Fruit fly (Drosophila melanogaster) whole organism, embryonic: ENCODE measurements around the gene Ube3a.

Experiments used
- Bteb2 ChIP-seq: fragments of 200-800 bp; sonication (Bioruptor generic); optimal IDR thresholded peaks from 2 replicates; lab custom pipeline; 2016; ENCODE audit warnings: missing biosample characterization, missing genetic modification characterization
- CG1024 ChIP-seq: fragments of 200-800 bp; sonication (Bioruptor generic); IDR thresholded peaks from 2 replicates; pipeline ENCODE4 v1.3.6; 2022; ENCODE audit warnings: missing biosample characterization, missing genetic modification characterization
- CG10979 ChIP-seq: fragments of 200-800 bp; sonication (Bioruptor generic); optimal IDR thresholded peaks from 2 replicates; lab custom pipeline; 2018; ENCODE audit warnings: missing biosample characterization, mild to moderate bottlenecking, missing genetic modification characterization, moderate library complexity
- CG11085 ChIP-seq: fragments of 200-800 bp; sonication (Bioruptor generic); IDR thresholded peaks from 2 replicates; pipeline ENCODE4 v1.3.6; 2022; ENCODE audit warnings: missing biosample characterization, missing genetic modification characterization
- CG13424 ChIP-seq: fragments of 200-800 bp; sonication (Bioruptor generic); optimal IDR thresholded peaks from 2 replicates; lab custom pipeline; 2019; ENCODE audit warnings: missing biosample characterization, mild to moderate bottlenecking, missing genetic modification characterization, moderate library complexity
- CG15011 ChIP-seq: fragments of 200-800 bp; sonication (Bioruptor generic); optimal IDR thresholded peaks from 3 replicates; lab custom pipeline; 2018; ENCODE audit warnings: missing biosample characterization, mild to moderate bottlenecking, missing genetic modification characterization
- CG16779 ChIP-seq: fragments of 200-800 bp; sonication (Bioruptor generic); IDR thresholded peaks from 2 replicates; pipeline ENCODE4 v1.3.6; 2022; ENCODE audit warnings: missing biosample characterization, missing genetic modification characterization
- CG17385 ChIP-seq: fragments of 200-800 bp; sonication (Bioruptor generic); optimal IDR thresholded peaks from 3 replicates; lab custom pipeline; 2018; ENCODE audit warnings: missing biosample characterization, mild to moderate bottlenecking, missing genetic modification characterization
- CG2199 ChIP-seq: fragments of 200-800 bp; sonication (Bioruptor generic); IDR thresholded peaks from 3 replicates; pipeline ENCODE4 v1.3.6; 2022; ENCODE audit warnings: missing biosample characterization, missing genetic modification characterization
- CG2202 ChIP-seq: fragments of 200-800 bp; sonication (Bioruptor generic); optimal IDR thresholded peaks from 2 replicates; lab custom pipeline; 2018; ENCODE audit warnings: missing biosample characterization, mild to moderate bottlenecking, missing genetic modification characterization
- CG2875 ChIP-seq: fragments of 200-800 bp; sonication (Bioruptor generic); optimal IDR thresholded peaks from 2 replicates; lab custom pipeline; 2017; ENCODE audit warnings: missing biosample characterization, mild to moderate bottlenecking, missing genetic modification characterization, missing genetic modification reagents
- CG32772 ChIP-seq: fragments of 200-800 bp; sonication (Bioruptor generic); IDR thresholded peaks from 2 replicates; pipeline ENCODE4 v1.3.6; 2022; ENCODE audit warnings: missing biosample characterization, missing genetic modification characterization
- CG34376 ChIP-seq: fragments of 200-800 bp; sonication (Bioruptor generic); optimal IDR thresholded peaks from 2 replicates; lab custom pipeline; 2018; ENCODE audit warnings: missing biosample characterization, mild to moderate bottlenecking, missing genetic modification characterization
- CG34422 ChIP-seq: fragments of 200-800 bp; sonication (Bioruptor generic); IDR thresholded peaks from 3 replicates; pipeline ENCODE4 v1.3.6; 2022; ENCODE audit warnings: missing biosample characterization, missing genetic modification characterization
- CG4707 ChIP-seq: fragments of 200-800 bp; sonication (Bioruptor generic); optimal IDR thresholded peaks from 2 replicates; lab custom pipeline; 2018; ENCODE audit warnings: missing biosample characterization, mild to moderate bottlenecking, missing genetic modification characterization, moderate library complexity
- CG5245 ChIP-seq: fragments of 200-800 bp; sonication (Bioruptor generic); optimal IDR thresholded peaks from 3 replicates; lab custom pipeline; 2016; ENCODE audit warnings: missing biosample characterization, missing genetic modification characterization
- CG7357 ChIP-seq: fragments of 200-800 bp; sonication (Bioruptor generic); IDR thresholded peaks from 3 replicates; pipeline ENCODE4 v1.3.6; 2022; ENCODE audit warnings: missing biosample characterization, missing genetic modification characterization
- CG7963 ChIP-seq: fragments of 200-800 bp; sonication (Bioruptor generic); IDR thresholded peaks from 3 replicates; pipeline ENCODE4 v1.3.6; 2022; ENCODE audit warnings: missing biosample characterization, missing genetic modification characterization; ENCODE audit not compliant: partially characterized antibody
- CG8359 ChIP-seq: fragments of 200-800 bp; sonication (Bioruptor generic); optimal IDR thresholded peaks from 2 replicates; lab custom pipeline; 2017; ENCODE audit warnings: missing biosample characterization, mild to moderate bottlenecking, missing genetic modification characterization, borderline replicate concordance
- CG8388 ChIP-seq: fragments of 200-800 bp; sonication (Bioruptor generic); optimal IDR thresholded peaks from 2 replicates; lab custom pipeline; 2019; ENCODE audit warnings: missing biosample characterization, mild to moderate bottlenecking, missing genetic modification characterization, moderate library complexity
- CG9727 ChIP-seq: fragments of 200-800 bp; sonication (Bioruptor generic); optimal IDR thresholded peaks from 3 replicates; lab custom pipeline; 2017; ENCODE audit warnings: missing biosample characterization, mild to moderate bottlenecking, missing genetic modification characterization
- CkIIα-i1 ChIP-seq: fragments of 200-800 bp; sonication (Bioruptor generic); IDR thresholded peaks from 2 replicates; pipeline ENCODE4 v1.3.6; 2022; ENCODE audit warnings: missing biosample characterization, missing genetic modification characterization
- E2f1 ChIP-seq: fragments of 200-800 bp; sonication (Bioruptor generic); IDR thresholded peaks from 2 replicates; pipeline ENCODE4 v1.3.6; 2022; ENCODE audit warnings: missing biosample characterization, missing genetic modification characterization
- E2f2 ChIP-seq: fragments of 200-800 bp; sonication (Bioruptor generic); IDR thresholded peaks from 2 replicates; pipeline ENCODE4 v1.3.6; 2022; ENCODE audit warnings: missing biosample characterization, missing genetic modification characterization
- Ets97D ChIP-seq: fragments of 200-800 bp; sonication (Bioruptor generic); optimal IDR thresholded peaks from 3 replicates; lab custom pipeline; 2016; ENCODE audit warnings: missing biosample characterization, missing genetic modification characterization
- Hand ChIP-seq: fragments of 200-800 bp; sonication (Bioruptor generic); optimal IDR thresholded peaks from 2 replicates; lab custom pipeline; 2017; ENCODE audit warnings: mild to moderate bottlenecking, missing biosample characterization, missing genetic modification reagents, missing genetic modification characterization
- Myb ChIP-seq: fragments of 200-800 bp; sonication (Bioruptor generic); optimal IDR thresholded peaks from 2 replicates; lab custom pipeline; 2016; ENCODE audit warnings: missing biosample characterization, missing genetic modification characterization
- NK7.1 ChIP-seq: fragments of 200-800 bp; sonication (Bioruptor generic); optimal IDR thresholded peaks from 3 replicates; lab custom pipeline; 2016; ENCODE audit warnings: missing biosample characterization, missing genetic modification characterization
- Poxn ChIP-seq: fragments of 200-800 bp; sonication (Bioruptor generic); IDR thresholded peaks from 2 replicates; pipeline ENCODE4 v1.3.6; 2022; ENCODE audit warnings: missing biosample characterization, missing genetic modification characterization
- Scr ChIP-seq: fragments of 200-800 bp; sonication (Bioruptor generic); IDR thresholded peaks from 2 replicates; pipeline ENCODE4 v1.3.6; 2022; ENCODE audit warnings: missing biosample characterization, missing genetic modification characterization; ENCODE audit not compliant: partially characterized antibody
- TFAM ChIP-seq: fragments of 200-800 bp; sonication (Bioruptor generic); optimal IDR thresholded peaks from 2 replicates; lab custom pipeline; 2017; ENCODE audit warnings: missing biosample characterization, missing genetic modification characterization, inconsistent platforms
- aop ChIP-seq: fragments of 200-800 bp; sonication (Bioruptor generic); IDR thresholded peaks from 2 replicates; pipeline ENCODE4 v1.3.6; 2022; ENCODE audit warnings: missing biosample characterization, missing genetic modification characterization
- ase ChIP-seq: fragments of 200-800 bp; sonication (Bioruptor generic); IDR thresholded peaks from 3 replicates; pipeline ENCODE4 v1.3.6; 2022; ENCODE audit warnings: missing biosample characterization, missing genetic modification characterization
- bcd ChIP-seq: fragments of 200-800 bp; sonication (Bioruptor generic); optimal IDR thresholded peaks from 2 replicates; lab custom pipeline; 2017; ENCODE audit warnings: missing biosample characterization, mild to moderate bottlenecking, missing genetic modification characterization
- croc ChIP-seq: fragments of 200-800 bp; sonication (Bioruptor generic); conservative IDR thresholded peaks from 3 replicates; pipeline ENCODE4 v1.3.6; 2022; ENCODE audit warnings: missing biosample characterization, missing genetic modification characterization
- dmrt11E ChIP-seq: fragments of 200-800 bp; sonication (Bioruptor generic); optimal IDR thresholded peaks from 3 replicates; lab custom pipeline; 2018; ENCODE audit warnings: missing biosample characterization, mild to moderate bottlenecking, missing genetic modification characterization, moderate library complexity
- gem ChIP-seq: fragments of 200-800 bp; sonication (Bioruptor generic); optimal IDR thresholded peaks from 2 replicates; lab custom pipeline; 2019; ENCODE audit warnings: missing biosample characterization, mild to moderate bottlenecking, missing genetic modification characterization, moderate library complexity
- grn ChIP-seq: fragments of 200-800 bp; sonication (Bioruptor generic); optimal IDR thresholded peaks from 3 replicates; lab custom pipeline; 2017; ENCODE audit warnings: missing biosample characterization, missing genetic modification characterization
- gt ChIP-seq: fragments of 200-800 bp; sonication (Bioruptor generic); IDR thresholded peaks from 2 replicates; pipeline ENCODE4 v1.3.6; 2022; ENCODE audit warnings: missing biosample characterization, missing genetic modification characterization
- hkb ChIP-seq, 2 experiments: fragments of 200-800 bp in 1 of 2; fragments of >200 bp in 1 of 2; sonication (Bioruptor generic) in 1 of 2; IDR thresholded peaks in 1 of 2; optimal IDR thresholded peaks in 1 of 2; 2 replicates each; pipeline versions ENCODE4 v1.3.6 to Lab custom; 2017 to 2022; ENCODE audit warnings: missing biosample characterization in 1 of 2, missing genetic modification characterization in 1 of 2
- jing ChIP-seq: fragments of 200-800 bp; sonication (Bioruptor generic); optimal IDR thresholded peaks from 2 replicates; lab custom pipeline; 2018; ENCODE audit warnings: missing biosample characterization, mild to moderate bottlenecking, missing genetic modification characterization
- scrt ChIP-seq: fragments of 200-800 bp; sonication (Bioruptor generic); optimal IDR thresholded peaks from 2 replicates; lab custom pipeline; 2018; ENCODE audit warnings: missing biosample characterization, mild to moderate bottlenecking, missing genetic modification characterization, moderate library complexity
- sd ChIP-seq: fragments of 200-800 bp; sonication (Bioruptor generic); optimal IDR thresholded peaks from 3 replicates; lab custom pipeline; 2018; ENCODE audit warnings: missing biosample characterization, mild to moderate bottlenecking, missing genetic modification characterization, moderate library complexity
- slou ChIP-seq: fragments of 200-800 bp; sonication (Bioruptor generic); optimal IDR thresholded peaks from 3 replicates; lab custom pipeline; 2016; ENCODE audit warnings: missing biosample characterization, missing genetic modification characterization
- so ChIP-seq: fragments of 200-800 bp; sonication (Bioruptor generic); IDR thresholded peaks from 3 replicates; pipeline ENCODE4 v1.3.6; 2022; ENCODE audit warnings: missing biosample characterization, missing genetic modification characterization
- zen ChIP-seq: fragments of 200-800 bp; sonication (Bioruptor generic); optimal IDR thresholded peaks from 3 replicates; lab custom pipeline; 2018; ENCODE audit warnings: missing biosample characterization, mild to moderate bottlenecking, missing genetic modification characterization, moderate library complexity
- zen2 ChIP-seq: fragments of 200-800 bp; sonication (Bioruptor generic); IDR thresholded peaks from 3 replicates; pipeline ENCODE4 v1.3.6; 2022; ENCODE audit warnings: missing biosample characterization, missing genetic modification characterization; ENCODE audit not compliant: partially characterized antibody
- zf30C ChIP-seq: fragments of 200-800 bp; sonication (Bioruptor generic); optimal IDR thresholded peaks from 3 replicates; lab custom pipeline; 2018; ENCODE audit warnings: missing biosample characterization, mild to moderate bottlenecking, missing genetic modification characterization

Ube3a gene

dm6 chr3L:11256147-11256971, 46.0 kb upstream of the Ube3a start (continued):
- TF ChIP-seq CG9727 (GFP tag; lab: Kevin White, UChicago) (peak; percentile 94), CG8359 (GFP tag; lab: Kevin White, UChicago) (peak; percentile 74), CG2202 (tag; lab: Kevin White, UChicago) (peak; percentile 56), CG32772 (GFP tag; lab: Robert Waterston, UW) (peak; percentile 53), croc (peak; percentile 49; the same call in 2 of the 3 replicates), CG11085 (GFP tag; lab: Robert Waterston, UW) (peak; percentile 74), zen2 (GFP tag; lab: Robert Waterston, UW) (no peak), CkIIα-i1 (GFP tag; lab: Robert Waterston, UW) (no peak), gem (tag; lab: Kevin White, UChicago) (peak; percentile 89), CG34376 (GFP tag; lab: Kevin White, UChicago) (peak; percentile 32), CG34422 (GFP tag; lab: Robert Waterston, UW) (peak; percentile 81), CG7357 (peak; percentile 56; the same call in 1 of the 3 replicates), NK7.1 (GFP tag; lab: Kevin White, UChicago) (no peak), dmrt11E (tag; lab: Kevin White, UChicago) (peak; percentile 86), slou (GFP tag; lab: Kevin White, UChicago) (peak; percentile 39), Ets97D (GFP tag; lab: Kevin White, UChicago) (no peak), CG8388 (GFP tag; lab: Kevin White, UChicago) (peak; percentile 81), CG15011 (GFP tag; lab: Kevin White, UChicago) (peak; percentile 69), CG1024 (peak; percentile 47), zen (tag; lab: Kevin White, UChicago) (peak; percentile 74), CG17385 (peak; percentile 70), CG5245 (GFP tag; lab: Kevin White, UChicago) (peak; percentile 73), Bteb2 (GFP tag; lab: Kevin White, UChicago) (peak; percentile 1), hkb (optimal IDR thresholded peaks at IDR 0.05; lab: Kevin White, UChicago) (no peak), hkb (GFP tag; IDR thresholded peaks at IDR 0.05; lab: Robert Waterston, UW) (0 out of 2 replicates have a peak, but pooled peaks have one; percentile 54), E2f2 (GFP tag; lab: Robert Waterston, UW) (peak; percentile 55; the same call in 1 of the 2 replicates), aop (peak; percentile 23; the same call in 1 of the 2 replicates), Poxn (GFP tag; lab: Robert Waterston, UW) (peak; percentile 48; the same call in 1 of the 2 replicates), grn (GFP tag; lab: Kevin White, UChicago) (peak; percentile 37), TFAM (GFP tag; lab: Kevin White, UChicago) (no peak), sd (peak; percentile 32), CG7963 (no peak), bcd (GFP tag; lab: Kevin White, UChicago) (peak; percentile 80), Scr (GFP tag; lab: Robert Waterston, UW) (no peak), zf30C (GFP tag; lab: Kevin White, UChicago) (peak; percentile 97), scrt (GFP tag; lab: Kevin White, UChicago) (peak; percentile 44), Hand (peak; percentile 64), CG2875 (GFP tag; lab: Kevin White, UChicago) (peak; percentile 72), E2f1 (GFP tag; lab: Robert Waterston, UW) (peak; percentile 62), CG4707 (GFP tag; lab: Kevin White, UChicago) (peak; percentile 20), CG10979 (peak; percentile 91), CG16779 (peak; percentile 78), ase (GFP tag; lab: Robert Waterston, UW) (peak; percentile 63; the same call in 1 of the 3 replicates), Myb (GFP tag; lab: Kevin White, UChicago) (peak; percentile 22), jing (GFP tag; lab: Kevin White, UChicago) (peak; percentile 64), gt (GFP tag; lab: Robert Waterston, UW) (no peak), CG13424 (tag; lab: Kevin White, UChicago) (peak; percentile 86), so (peak; percentile 60; the same call in 2 of the 3 replicates), CG2199 (peak; percentile 86)
